Worm (Caenorhabditis elegans): Measurements from ENCODE around the gene sec-22.

DNA sequence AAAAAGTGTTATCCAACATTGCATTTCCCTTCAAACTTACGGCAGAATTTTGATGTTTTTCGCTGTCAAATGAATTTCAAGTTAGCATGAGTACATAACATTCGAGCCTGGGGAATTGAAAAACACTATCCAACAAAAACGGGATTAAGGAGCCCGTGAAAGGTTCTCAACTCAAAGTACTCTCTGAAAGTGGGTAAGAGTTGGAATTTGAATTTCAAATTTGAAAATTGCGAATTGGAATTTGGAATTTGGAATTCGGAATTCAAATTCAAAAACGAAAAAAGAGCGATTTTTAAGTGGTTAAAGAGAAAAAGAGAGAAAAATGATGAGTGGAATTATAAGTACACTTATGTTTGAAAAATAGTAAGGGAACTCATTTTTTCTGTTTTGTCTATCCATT is 44.1 kb upstream of the sec-22 start, which contains the start of the genes C09E10.3 and dgk-1:
- TF ChIP-seq ceh-82 (tag; optimal IDR thresholded peaks at IDR 0.05) (no peak), dmd-8 (GFP tag; IDR thresholded peaks at IDR 0.05) (no peak), nhr-42 (GFP tag; IDR thresholded peaks at IDR 0.05) (no peak), spr-3 (GFP tag; optimal IDR thresholded peaks at IDR 0.05) (no peak), nhr-77 (tag; optimal IDR thresholded peaks at IDR 0.05) (no peak), sdz-12 (GFP tag; optimal IDR thresholded peaks at IDR 0.05) (no peak)

Measured in whole organism, L4 larva.